Worm (Caenorhabditis elegans) whole organism, L2 larva: ENCODE results near the gene clec-161.

Source experiments
- C34F6.9 ChIP-seq: fragments of 150-350 bp; optimal IDR thresholded peaks from 2 replicates; lab custom pipeline; 2014; ENCODE audit warnings: missing biosample characterization, missing genetic modification characterization
- F13H6.1 ChIP-seq: sonication (generic microtip); optimal IDR thresholded peaks from 2 replicates; lab custom pipeline; 2016; ENCODE audit warnings: missing genetic modification characterization, missing compliant biosample characterization
- Y55F3AM.14 ChIP-seq: fragments of 200-800 bp; sonication (Bioruptor generic); optimal IDR thresholded peaks from 2 replicates; lab custom pipeline; 2018; ENCODE audit warnings: mild to moderate bottlenecking, missing genetic modification characterization, missing compliant biosample characterization
- alr-1 ChIP-seq: fragments of 150-350 bp; optimal IDR thresholded peaks from 2 replicates; lab custom pipeline; 2014; ENCODE audit warnings: missing biosample characterization, missing genetic modification characterization
- blmp-1 ChIP-seq: sonication (generic microtip); optimal IDR thresholded peaks from 2 replicates; lab custom pipeline; 2017; ENCODE audit warnings: missing genetic modification characterization, mild to moderate bottlenecking, missing compliant biosample characterization, antibody characterized with exemption, moderate library complexity; ENCODE audit not compliant: insufficient read depth
- crh-2 ChIP-seq: sonication (generic microtip); optimal IDR thresholded peaks from 2 replicates; lab custom pipeline; 2017; ENCODE audit warnings: missing biosample characterization, missing genetic modification characterization
- dmd-4 ChIP-seq: sonication (generic microtip); optimal IDR thresholded peaks from 2 replicates; lab custom pipeline; 2017; ENCODE audit warnings: missing biosample characterization, missing genetic modification characterization
- egl-27 ChIP-seq: sonication (generic microtip); optimal IDR thresholded peaks from 3 replicates; lab custom pipeline; 2017; ENCODE audit warnings: missing biosample characterization, missing genetic modification reagents, missing genetic modification characterization
- elt-1 ChIP-seq: fragments of 150-350 bp; optimal IDR thresholded peaks from 2 replicates; lab custom pipeline; 2014; ENCODE audit warnings: missing biosample characterization, missing genetic modification characterization
- fos-1 ChIP-seq: fragments of 150-350 bp; optimal IDR thresholded peaks from 2 replicates; lab custom pipeline; 2014; ENCODE audit warnings: missing biosample characterization, missing genetic modification characterization
- gmeb-1 ChIP-seq: fragments of 150-350 bp; optimal IDR thresholded peaks from 2 replicates; lab custom pipeline; 2014; ENCODE audit warnings: missing biosample characterization, missing genetic modification characterization
- lin-11 ChIP-seq: fragments of 150-350 bp; sonication (generic microtip); optimal IDR thresholded peaks from 2 replicates; lab custom pipeline; 2014; ENCODE audit warnings: missing biosample characterization, missing genetic modification characterization, inconsistent platforms, mixed read lengths
- lin-39 ChIP-seq: fragments of 150-350 bp; optimal IDR thresholded peaks from 2 replicates; lab custom pipeline; 2014; ENCODE audit warnings: missing biosample characterization, missing genetic modification reagents, missing genetic modification characterization
- lsy-2 ChIP-seq, 2 experiments: fragments of 150-350 bp in 1 of 2; sonication (generic microtip) in 1 of 2; optimal IDR thresholded peaks; 2 replicates each; lab custom pipeline; 2014 to 2017; ENCODE audit warnings: missing biosample characterization in 2 of 2, missing genetic modification characterization in 2 of 2
- mab-5 ChIP-seq: fragments of 150-350 bp; optimal IDR thresholded peaks from 2 replicates; lab custom pipeline; 2014; ENCODE audit warnings: missing biosample characterization, missing genetic modification characterization
- mbf-1 ChIP-seq: sonication (generic microtip); optimal IDR thresholded peaks from 2 replicates; lab custom pipeline; 2017; ENCODE audit warnings: missing biosample characterization, missing genetic modification characterization
- nhr-10 ChIP-seq: sonication (generic microtip); optimal IDR thresholded peaks from 2 replicates; lab custom pipeline; 2017; ENCODE audit warnings: missing biosample characterization, missing genetic modification characterization
- nhr-11 ChIP-seq: fragments of 150-350 bp; optimal IDR thresholded peaks from 2 replicates; lab custom pipeline; 2014; ENCODE audit warnings: missing biosample characterization, missing genetic modification characterization
- nhr-12 ChIP-seq: fragments of 150-350 bp; optimal IDR thresholded peaks from 2 replicates; lab custom pipeline; 2014; ENCODE audit warnings: missing biosample characterization, missing genetic modification characterization
- nhr-129 ChIP-seq: fragments of 150-350 bp; optimal IDR thresholded peaks from 2 replicates; lab custom pipeline; 2014; ENCODE audit warnings: missing biosample characterization, missing genetic modification characterization
- nhr-23 ChIP-seq: fragments of 150-350 bp; optimal IDR thresholded peaks from 2 replicates; lab custom pipeline; 2014; ENCODE audit warnings: missing biosample characterization, missing genetic modification reagents, missing genetic modification characterization
- nhr-6 ChIP-seq: fragments of 150-350 bp; optimal IDR thresholded peaks from 2 replicates; lab custom pipeline; 2014; ENCODE audit warnings: missing biosample characterization, missing genetic modification characterization
- skn-1 ChIP-seq: sonication (generic microtip); optimal IDR thresholded peaks from 2 replicates; lab custom pipeline; 2017; ENCODE audit warnings: missing biosample characterization, missing genetic modification characterization
- sma-3 ChIP-seq: sonication (generic microtip); optimal IDR thresholded peaks from 2 replicates; lab custom pipeline; 2016; ENCODE audit warnings: missing genetic modification reagents, missing genetic modification characterization, missing compliant biosample characterization
- sma-9 ChIP-seq, 2 experiments: fragments of 150-350 bp in 1 of 2; sonication (generic microtip) in 1 of 2; optimal IDR thresholded peaks; 2 replicates each; lab custom pipeline; 2014 to 2016; ENCODE audit warnings: missing genetic modification characterization in 2 of 2, mild to moderate bottlenecking in 1 of 2, missing biosample characterization in 1 of 2, missing compliant biosample characterization in 1 of 2, missing genetic modification reagents in 1 of 2, moderate library complexity in 1 of 2
- snpc-4 ChIP-seq: fragments of 150-350 bp; optimal IDR thresholded peaks from 2 replicates; lab custom pipeline; 2014; ENCODE audit warnings: missing biosample characterization, missing genetic modification characterization
- unc-39 ChIP-seq: fragments of 150-350 bp; optimal IDR thresholded peaks from 2 replicates; lab custom pipeline; 2014; ENCODE audit warnings: missing biosample characterization, missing genetic modification characterization
- unc-62 ChIP-seq: fragments of 150-350 bp; optimal IDR thresholded peaks from 2 replicates; lab custom pipeline; 2014; ENCODE audit warnings: missing biosample characterization, missing genetic modification reagents, missing genetic modification characterization
- zag-1 ChIP-seq: fragments of 150-350 bp; optimal IDR thresholded peaks from 2 replicates; lab custom pipeline; 2014; ENCODE audit warnings: missing biosample characterization, missing genetic modification characterization
- ztf-11 ChIP-seq: sonication (generic microtip); optimal IDR thresholded peaks from 2 replicates; lab custom pipeline; 2017; ENCODE audit warnings: missing biosample characterization, missing genetic modification characterization
- ztf-4 ChIP-seq: fragments of 150-350 bp; optimal IDR thresholded peaks from 2 replicates; lab custom pipeline; 2014; ENCODE audit warnings: missing biosample characterization, missing genetic modification characterization

The clec-161 gene

ce11 chrIII:9645099-9645498, 36.5 kb upstream of the clec-161 start:
- no peak for TF ChIP-seq snpc-4 (tag; lab: Kevin White, UChicago)
- peak; percentile 43 for TF ChIP-seq egl-27 (tag; lab: Kevin White, UChicago)
- TF ChIP-seq fos-1 (tag; lab: Kevin White, UChicago) = peak; percentile 5
- peak; percentile 22 for TF ChIP-seq blmp-1 (tag; lab: Kevin White, UChicago)

- TF ChIP-seq lin-11 (tag; lab: Kevin White, UChicago) (no peak), skn-1 (tag; lab: Kevin White, UChicago) (no peak), dmd-4 (tag; lab: Kevin White, UChicago) (no peak), F13H6.1 (tag; lab: Kevin White, UChicago) (no peak), zag-1 (tag; lab: Kevin White, UChicago) (no peak), nhr-23 (tag; lab: Kevin White, UChicago) (no peak), sma-9 (GFP tag; optimal IDR thresholded peaks at IDR 0.05; lab: Kevin White, UChicago) (no peak), sma-9 (tag; optimal IDR thresholded peaks at IDR 0.05; lab: Kevin White, UChicago) (no peak), mbf-1 (tag; lab: Kevin White, UChicago) (no peak), unc-62 (no peak), nhr-12 (tag; lab: Kevin White, UChicago) (no peak), sma-3 (GFP tag; lab: Kevin White, UChicago) (no peak), alr-1 (tag; lab: Kevin White, UChicago) (no peak), mab-5 (tag; lab: Kevin White, UChicago) (no peak), elt-1 (no peak), C34F6.9 (tag; lab: Kevin White, UChicago) (no peak), snpc-4 (tag; lab: Kevin White, UChicago) (no peak), nhr-129 (no peak), blmp-1 (tag; lab: Kevin White, UChicago) (no peak), lsy-2 (tag; optimal IDR thresholded peaks at IDR 0.05; lab: Kevin White, UChicago) (no peak), ztf-4 (tag; lab: Kevin White, UChicago) (no peak)
Measured at ce11 chrIII:9642110-9642509, 33.6 kb upstream of the clec-161 start.

ce11 chrIII:9639281-9640050, 30.9 kb upstream of the clec-161 start:
- TF ChIP-seq crh-2 (tag; lab: Kevin White, UChicago) (no peak), nhr-6 (tag; lab: Kevin White, UChicago) (no peak), nhr-10 (tag; lab: Kevin White, UChicago) (no peak), sma-9 (GFP tag; optimal IDR thresholded peaks at IDR 0.05; lab: Kevin White, UChicago) (no peak), sma-9 (tag; optimal IDR thresholded peaks at IDR 0.05; lab: Kevin White, UChicago) (no peak), nhr-11 (tag; lab: Kevin White, UChicago) (no peak)

ce11 chrIII:9638159-9638754, 29.7 kb upstream of the clec-161 start:
- TF ChIP-seq nhr-12 (tag; lab: Kevin White, UChicago) = no peak
- TF ChIP-seq Y55F3AM.14 (GFP tag; lab: Kevin White, UChicago) = peak; percentile 21
- TF ChIP-seq sma-3 (GFP tag; lab: Kevin White, UChicago) = peak; percentile 14
- TF ChIP-seq ztf-11 (tag; lab: Kevin White, UChicago) = no peak
- no peak for TF ChIP-seq C34F6.9 (tag; lab: Kevin White, UChicago)
- peak; percentile 62 for TF ChIP-seq fos-1 (tag; lab: Kevin White, UChicago)
- TF ChIP-seq sma-9 (GFP tag; optimal IDR thresholded peaks at IDR 0.05; lab: Kevin White, UChicago) = peak; percentile 17
- no peak for TF ChIP-seq sma-9 (tag; optimal IDR thresholded peaks at IDR 0.05; lab: Kevin White, UChicago)
- no peak for TF ChIP-seq lin-39
- peak; percentile 35 for TF ChIP-seq crh-2 (tag; lab: Kevin White, UChicago)

ce11 chrIII:9637016-9637415, 28.5 kb upstream of the clec-161 start, which contains the start of gene gei-13:
gei-13 (minus strand) TSS chrIII:9637116.
- no peak for TF ChIP-seq alr-1 (tag; lab: Kevin White, UChicago)
- no peak for TF ChIP-seq gmeb-1 (tag; lab: Kevin White, UChicago)
- TF ChIP-seq nhr-6 (tag; lab: Kevin White, UChicago) = no peak
- TF ChIP-seq zag-1 (tag; lab: Kevin White, UChicago) = no peak
- TF ChIP-seq unc-39 (tag; lab: Kevin White, UChicago) = no peak
- TF ChIP-seq, all 48 proteins: peak for 0
